Worm (Caenorhabditis elegans): ENCODE data around the gene ttr-15.

DNA sequence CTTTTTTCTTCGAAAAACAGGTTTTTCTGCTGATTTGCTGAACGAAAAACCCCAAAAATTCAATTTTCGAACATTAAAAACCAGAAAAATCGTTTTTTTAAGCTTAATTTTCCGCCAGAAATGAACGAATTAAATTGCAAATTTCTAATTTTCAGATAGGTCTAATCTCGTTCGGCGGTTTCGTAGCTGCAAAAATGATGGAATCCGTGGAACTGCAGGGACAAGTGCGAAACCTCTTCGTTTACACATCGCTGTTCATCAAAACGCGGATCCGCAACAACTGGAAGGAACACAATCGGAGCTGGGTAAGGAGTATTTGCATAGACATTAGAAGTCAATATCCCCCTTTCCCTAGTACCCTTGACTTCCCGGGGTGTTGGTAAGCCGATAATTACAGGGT, 1.5 kb upstream of the ttr-15 start:
- TF ChIP-seq elt-1 (tag; optimal IDR thresholded peaks at IDR 0.05; ENCODE audit: borderline replicate concordance, insufficient read depth), result no peak
- TF ChIP-seq ces-1 (GFP tag; optimal IDR thresholded peaks at IDR 0.05), result no peak
- no peak for TF ChIP-seq lin-13 (tag; optimal IDR thresholded peaks at IDR 0.05)
- TF ChIP-seq unc-62 (GFP tag; optimal IDR thresholded peaks at IDR 0.05), result no peak
- TF ChIP-seq nhr-12 (tag; optimal IDR thresholded peaks at IDR 0.05), result no peak
- no peak for TF ChIP-seq M03D4.4 (tag; optimal IDR thresholded peaks at IDR 0.05)
- TF ChIP-seq mep-1 (tag; optimal IDR thresholded peaks at IDR 0.05), result no peak
- TF ChIP-seq snpc-4 (tag; optimal IDR thresholded peaks at IDR 0.05), result no peak
- TF ChIP-seq mls-2 (tag; optimal IDR thresholded peaks at IDR 0.05), result no peak
- TF ChIP-seq lsy-2 (tag; optimal IDR thresholded peaks at IDR 0.05), result no peak
